Worm (Caenorhabditis elegans) whole organism, L4 larva: Measurements from ENCODE around the gene F22F1.3.

Experiments used
- F10B5.3 ChIP-seq: sonication (generic microtip); optimal IDR thresholded peaks from 2 replicates; lab custom pipeline; 2016; ENCODE audit warnings: mild to moderate bottlenecking, missing genetic modification characterization, missing compliant biosample characterization
- F49E8.2 ChIP-seq: sonication (generic microtip); optimal IDR thresholded peaks from 2 replicates; lab custom pipeline; 2016; ENCODE audit warnings: missing compliant biosample characterization, mild to moderate bottlenecking, missing genetic modification characterization, borderline replicate concordance
- T26A8.4 ChIP-seq: fragments of 200-800 bp; sonication (Bioruptor generic); IDR thresholded peaks from 2 replicates; pipeline ENCODE4 v1.3.6; 2022; ENCODE audit warnings: missing genetic modification characterization, missing compliant biosample characterization
- Y48G9A.11 ChIP-seq: fragments of 200-800 bp; sonication (Bioruptor generic); IDR thresholded peaks from 2 replicates; pipeline ENCODE4 v1.3.6; 2022; ENCODE audit warnings: missing genetic modification reagents, missing genetic modification characterization, missing compliant biosample characterization
- Y5F2A.4 ChIP-seq: fragments of 200-800 bp; sonication (Bioruptor generic); optimal IDR thresholded peaks from 2 replicates; lab custom pipeline; 2018; ENCODE audit warnings: mild to moderate bottlenecking, missing genetic modification characterization, missing compliant biosample characterization
- Y75B8A.6 ChIP-seq: fragments of 200-800 bp; sonication (Bioruptor generic); IDR thresholded peaks from 2 replicates; pipeline ENCODE4 v1.3.6; 2022; ENCODE audit warnings: missing genetic modification reagents, missing genetic modification characterization, missing compliant biosample characterization
- aha-1 ChIP-seq: fragments of 150-350 bp; peaks from one replicate; lab custom pipeline; 2014; ENCODE audit warnings: missing biosample characterization, missing genetic modification characterization
- aly-2 ChIP-seq: sonication (generic microtip); optimal IDR thresholded peaks from 2 replicates; lab custom pipeline; 2018; ENCODE audit warnings: missing biosample characterization, missing genetic modification characterization
- ama-1 ChIP-seq: fragments of 150-350 bp; optimal IDR thresholded peaks from 2 replicates; lab custom pipeline; 2014; ENCODE audit warnings: inconsistent platforms, mixed read lengths
- ceh-32 ChIP-seq: sonication (generic microtip); optimal IDR thresholded peaks from 2 replicates; lab custom pipeline; 2016; ENCODE audit warnings: mild to moderate bottlenecking, missing genetic modification characterization, missing compliant biosample characterization; ENCODE audit not compliant: poor library complexity
- ceh-82 ChIP-seq: sonication (generic microtip); optimal IDR thresholded peaks from 2 replicates; lab custom pipeline; 2017; ENCODE audit warnings: missing biosample characterization, missing genetic modification characterization
- dmd-6 ChIP-seq: fragments of 200-800 bp; sonication (Bioruptor generic); IDR thresholded peaks from 2 replicates; pipeline ENCODE4 v1.3.6; 2022; ENCODE audit warnings: missing genetic modification reagents, missing genetic modification characterization, missing compliant biosample characterization
- dve-1 ChIP-seq: sonication (generic microtip); optimal IDR thresholded peaks from 2 replicates; lab custom pipeline; 2017; ENCODE audit warnings: antibody characterized with exemption, mild to moderate bottlenecking, missing genetic modification characterization, missing compliant biosample characterization; ENCODE audit not compliant: insufficient read depth
- fkh-10 ChIP-seq: fragments of 150-350 bp; optimal IDR thresholded peaks from 2 replicates; lab custom pipeline; 2014; ENCODE audit warnings: missing biosample characterization, missing genetic modification reagents, missing genetic modification characterization
- fos-1 ChIP-seq: fragments of 150-350 bp; optimal IDR thresholded peaks from 2 replicates; lab custom pipeline; 2014; ENCODE audit warnings: missing biosample characterization, missing genetic modification characterization
- gei-8 ChIP-seq: fragments of 200-800 bp; sonication (Bioruptor generic); optimal IDR thresholded peaks from 2 replicates; lab custom pipeline; 2018; ENCODE audit warnings: mild to moderate bottlenecking, missing genetic modification characterization, missing compliant biosample characterization
- hlh-11 ChIP-seq: fragments of 200-800 bp; sonication (Bioruptor generic); optimal IDR thresholded peaks from 2 replicates; lab custom pipeline; 2018; ENCODE audit warnings: mild to moderate bottlenecking, missing genetic modification characterization, missing compliant biosample characterization
- hlh-30 ChIP-seq: sonication (generic microtip); optimal IDR thresholded peaks from 2 replicates; lab custom pipeline; 2017; ENCODE audit warnings: antibody characterized with exemption, mild to moderate bottlenecking, missing genetic modification characterization, missing compliant biosample characterization; ENCODE audit not compliant: insufficient read depth
- hmg-1.1 ChIP-seq: fragments of 200-800 bp; sonication (Bioruptor generic); IDR thresholded peaks from 2 replicates; pipeline ENCODE4 v1.3.6; 2022; ENCODE audit warnings: missing genetic modification reagents, missing genetic modification characterization, missing compliant biosample characterization
- lin-13 ChIP-seq: fragments of 150-350 bp; optimal IDR thresholded peaks from 2 replicates; lab custom pipeline; 2014; ENCODE audit warnings: missing biosample characterization, missing genetic modification reagents, missing genetic modification characterization
- lin-15B ChIP-seq: fragments of 150-350 bp; sonication (generic microtip); optimal IDR thresholded peaks from 3 replicates; lab custom pipeline; 2014; ENCODE audit warnings: missing biosample characterization, missing genetic modification characterization
- lsy-2 ChIP-seq, 2 experiments: fragments of 150-350 bp in 1 of 2; sonication (generic microtip) in 1 of 2; optimal IDR thresholded peaks; 2 replicates each; lab custom pipeline; 2014 to 2017; ENCODE audit warnings: missing biosample characterization in 2 of 2, missing genetic modification characterization in 2 of 2
- madf-5 ChIP-seq, 2 experiments: fragments of 200-800 bp; sonication (Bioruptor generic); IDR thresholded peaks; 2 replicates each; pipeline ENCODE4 v1.3.6; 2022; ENCODE audit warnings: missing compliant biosample characterization in 2 of 2, missing genetic modification characterization in 2 of 2
- madf-9 ChIP-seq: fragments of 200-800 bp; sonication (Bioruptor generic); conservative IDR thresholded peaks from 2 replicates; pipeline ENCODE4 v1.3.6; 2022; ENCODE audit warnings: missing genetic modification reagents, missing genetic modification characterization, missing compliant biosample characterization
- mdt-29 ChIP-seq: fragments of 200-800 bp; sonication (Bioruptor generic); IDR thresholded peaks from 2 replicates; pipeline ENCODE4 v1.3.6; 2022; ENCODE audit warnings: missing genetic modification reagents, missing genetic modification characterization, missing compliant biosample characterization
- mep-1 ChIP-seq: fragments of 150-350 bp; sonication (generic microtip); optimal IDR thresholded peaks from 3 replicates; lab custom pipeline; 2014; ENCODE audit warnings: missing biosample characterization, missing genetic modification characterization
- mes-2 ChIP-seq: sonication (generic microtip); optimal IDR thresholded peaks from 2 replicates; lab custom pipeline; 2016; ENCODE audit warnings: missing genotype, mild to moderate bottlenecking, missing genetic modification characterization, missing compliant biosample characterization; ENCODE audit not compliant: poor library complexity, severe bottlenecking
- mxl-2 ChIP-seq: fragments of 200-800 bp; sonication (Bioruptor generic); conservative IDR thresholded peaks from 2 replicates; pipeline ENCODE4 v1.3.6; 2022; ENCODE audit warnings: missing genetic modification reagents, missing genetic modification characterization, missing compliant biosample characterization
- nhr-10 ChIP-seq: fragments of 150-350 bp; optimal IDR thresholded peaks from 2 replicates; lab custom pipeline; 2014; ENCODE audit warnings: missing biosample characterization, missing genetic modification characterization
- nhr-102 ChIP-seq: sonication (generic microtip); optimal IDR thresholded peaks from 2 replicates; lab custom pipeline; 2016; ENCODE audit warnings: mild to moderate bottlenecking, missing genetic modification characterization, moderate library complexity, missing compliant biosample characterization
- nhr-48 ChIP-seq: sonication (generic microtip); optimal IDR thresholded peaks from 2 replicates; lab custom pipeline; 2016; ENCODE audit warnings: mild to moderate bottlenecking, missing genetic modification characterization, missing compliant biosample characterization
- nhr-6 ChIP-seq: fragments of 150-350 bp; optimal IDR thresholded peaks from 2 replicates; lab custom pipeline; 2014; ENCODE audit warnings: missing biosample characterization, missing genetic modification characterization
- pqm-1 ChIP-seq: sonication (generic microtip); optimal IDR thresholded peaks from 2 replicates; lab custom pipeline; 2017; ENCODE audit warnings: missing biosample characterization, missing genetic modification characterization
- rbr-2 ChIP-seq: sonication (generic microtip); optimal IDR thresholded peaks from 2 replicates; lab custom pipeline; 2016; ENCODE audit warnings: missing genotype, missing genetic modification characterization, missing compliant biosample characterization
- sdz-12 ChIP-seq: fragments of 200-800 bp; sonication (Bioruptor generic); optimal IDR thresholded peaks from 2 replicates; lab custom pipeline; 2018; ENCODE audit warnings: mild to moderate bottlenecking, missing genetic modification characterization, missing compliant biosample characterization
- set-16 ChIP-seq: fragments of 200-800 bp; sonication (Bioruptor generic); IDR thresholded peaks from 2 replicates; pipeline ENCODE4 v1.3.6; 2022; ENCODE audit warnings: missing genetic modification reagents, missing genetic modification characterization, missing compliant biosample characterization
- tag-97 ChIP-seq: fragments of 200-800 bp; sonication (Bioruptor generic); IDR thresholded peaks from 2 replicates; pipeline ENCODE4 v1.3.6; 2022; ENCODE audit warnings: missing genetic modification characterization, missing compliant biosample characterization
- tra-1 ChIP-seq: fragments of 200-800 bp; sonication (Bioruptor generic); IDR thresholded peaks from 2 replicates; pipeline ENCODE4 v1.3.6; 2022; ENCODE audit warnings: missing genetic modification reagents, missing genetic modification characterization, missing compliant biosample characterization
- unc-62 ChIP-seq, 3 experiments: fragments of 150-350 bp in 1 of 3; sonication (generic microtip); optimal IDR thresholded peaks in 2 of 3; peaks in 1 of 3; 1 replicate in 1 of 3; 2 replicates in 2 of 3; lab custom pipeline; 2014 to 2017; ENCODE audit warnings: missing biosample characterization in 3 of 3, missing genetic modification characterization in 3 of 3, missing genetic modification reagents in 3 of 3, missing genotype in 1 of 3
- zag-1 ChIP-seq: fragments of 150-350 bp; optimal IDR thresholded peaks from 2 replicates; lab custom pipeline; 2014; ENCODE audit warnings: missing biosample characterization, missing genetic modification characterization
- zfp-3 ChIP-seq: fragments of 200-800 bp; sonication (Bioruptor generic); conservative IDR thresholded peaks from 2 replicates; pipeline ENCODE4 v1.3.6; 2022; ENCODE audit warnings: missing genetic modification reagents, missing genetic modification characterization, missing compliant biosample characterization
- zip-2 ChIP-seq: fragments of 150-350 bp; optimal IDR thresholded peaks from 2 replicates; lab custom pipeline; 2014; ENCODE audit warnings: missing biosample characterization, missing genetic modification characterization

F22F1.3 gene

ce11 chrX:8158975-8159813, 3.7 kb downstream of the F22F1.3 start, which contains the start of gene hil-3:
TSS of gene hil-3 (plus strand) at chrX:8159169.
- TF ChIP-seq gei-8 (no peak), mep-1 (peak; percentile 53), zip-2 (tag; lab: Kevin White, UChicago) (no peak), lin-15B (tag; lab: Kevin White, UChicago) (no peak), dve-1 (tag; lab: Kevin White, UChicago) (peak; percentile 37), nhr-6 (tag; lab: Kevin White, UChicago) (peak; percentile 4), pqm-1 (no peak), aha-1 (peak; percentile 91), ceh-32 (tag; lab: Kevin White, UChicago) (no peak), F10B5.3 (no peak), fos-1 (no peak), mdt-29 (GFP tag; lab: Robert Waterston, UW) (no peak), T26A8.4 (GFP tag; lab: Robert Waterston, UW) (no peak), mes-2 (tag; lab: Kevin White, UChicago) (peak; percentile 51), fkh-10 (no peak), zfp-3 (GFP tag; lab: Robert Waterston, UW) (no peak), zag-1 (no peak), lsy-2 (tag; optimal IDR thresholded peaks at IDR 0.05; lab: Kevin White, UChicago) (peak in 1 of 2 experiments; percentile 25), madf-5 (GFP tag; IDR thresholded peaks at IDR 0.05; lab: Robert Waterston, UW) (no peak), tra-1 (0 out of 2 replicates have a peak, but pooled peaks have one; percentile 36), rbr-2 (tag; lab: Kevin White, UChicago) (peak; percentile 44), nhr-102 (tag; lab: Kevin White, UChicago) (peak; percentile 1), set-16 (GFP tag; lab: Robert Waterston, UW) (peak; percentile 74), ama-1 (lab: Kevin White, UChicago) (peak; percentile 57), hmg-1.1 (GFP tag; lab: Robert Waterston, UW) (peak; percentile 30; the same call in 1 of the 2 replicates), unc-62 (GFP tag; optimal IDR thresholded peaks at IDR 0.05 in 1 of 2; lab: Kevin White, UChicago) (peak in 1 of 2 experiments; percentile 88), unc-62 (tag; optimal IDR thresholded peaks at IDR 0.05; lab: Kevin White, UChicago) (no peak)

ce11 chrX:8157132-8157531, 5.7 kb downstream of the F22F1.3 start:
- TF ChIP-seq ceh-82 (tag; lab: Kevin White, UChicago) (no peak), Y75B8A.6 (no peak), Y5F2A.4 (no peak), nhr-10 (tag; lab: Kevin White, UChicago) (no peak), lin-13 (no peak), sdz-12 (GFP tag; lab: Kevin White, UChicago) (no peak), nhr-48 (tag; lab: Kevin White, UChicago) (no peak), mdt-29 (GFP tag; lab: Robert Waterston, UW) (no peak), madf-9 (GFP tag; lab: Robert Waterston, UW) (0 out of 2 replicates have a peak, but pooled peaks have one; percentile 21), hlh-11 (peak; percentile 55), hmg-1.1 (GFP tag; lab: Robert Waterston, UW) (peak; percentile 13; the same call in 1 of the 2 replicates), unc-62 (GFP tag; optimal IDR thresholded peaks at IDR 0.05 in 1 of 2; lab: Kevin White, UChicago) (peak in 1 of 2 experiments; percentile 51), unc-62 (tag; optimal IDR thresholded peaks at IDR 0.05; lab: Kevin White, UChicago) (no peak), nhr-102 (tag; lab: Kevin White, UChicago) (peak; percentile 24), mes-2 (tag; lab: Kevin White, UChicago) (peak; percentile 61), aly-2 (tag; lab: Kevin White, UChicago) (no peak), aha-1 (peak; percentile 94), tag-97 (GFP tag; lab: Robert Waterston, UW) (no peak), dmd-6 (GFP tag; lab: Robert Waterston, UW) (peak; percentile 27; the same call in 1 of the 2 replicates), lsy-2 (tag; optimal IDR thresholded peaks at IDR 0.05; lab: Kevin White, UChicago) (peak; percentile 20 to 57), dve-1 (tag; lab: Kevin White, UChicago) (peak; percentile 83), F49E8.2 (tag; lab: Kevin White, UChicago) (no peak), hlh-30 (tag; lab: Kevin White, UChicago) (peak; percentile 38), mep-1 (peak; percentile 74), rbr-2 (tag; lab: Kevin White, UChicago) (peak; percentile 53), mxl-2 (GFP tag; lab: Robert Waterston, UW) (no peak), Y48G9A.11 (GFP tag; lab: Robert Waterston, UW) (no peak)
